Worm (Caenorhabditis elegans): ENCODE measurements around the gene F11D11.21.

DNA sequence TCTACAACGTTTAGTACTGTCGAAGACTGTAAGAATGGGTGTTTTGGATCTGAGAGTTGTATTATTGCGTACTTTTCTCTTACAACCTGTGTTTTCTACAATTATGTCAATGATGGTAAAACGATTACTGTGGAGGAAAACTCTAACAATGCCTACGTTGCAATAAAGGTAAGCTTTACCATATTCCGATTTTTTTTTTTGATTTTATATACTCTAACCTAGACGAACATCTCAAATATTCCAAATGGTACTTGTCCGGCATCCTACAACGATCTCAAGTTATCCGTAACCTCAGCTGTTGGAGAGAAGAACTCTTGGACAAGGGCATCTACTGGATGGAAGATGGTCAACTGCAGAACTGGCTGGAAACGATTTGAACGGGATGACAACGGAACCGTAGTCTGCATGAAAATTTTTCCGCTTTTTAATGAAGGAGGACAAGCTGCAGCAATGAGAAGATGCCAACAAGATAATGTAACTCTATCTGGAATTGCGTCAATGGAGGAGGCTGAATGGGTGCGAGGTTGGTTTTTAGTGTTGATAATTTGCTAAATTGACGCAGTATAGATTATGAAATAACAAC lies 21.6 kb upstream of the F11D11.21 start:
- TF ChIP-seq unc-39 (tag; optimal IDR thresholded peaks at IDR 0.05) (no peak), ztf-1 (GFP tag; conservative IDR thresholded peaks at IDR 0.05) (no peak)

Measured in whole organism, L2 larva.